Worm (Caenorhabditis elegans) whole organism, L2 larva: ENCODE data around the gene hrpf-2.

Experiments used
- aly-2 ChIP-seq: fragments of 150-350 bp; optimal IDR thresholded peaks from 2 replicates; lab custom pipeline; 2014; ENCODE audit warnings: missing biosample characterization, missing genetic modification characterization
- ama-1 ChIP-seq: fragments of 150-350 bp; optimal IDR thresholded peaks from 2 replicates; lab custom pipeline; 2018; ENCODE audit warnings: inconsistent platforms
- egl-27 ChIP-seq: sonication (generic microtip); optimal IDR thresholded peaks from 3 replicates; lab custom pipeline; 2017; ENCODE audit warnings: missing biosample characterization, missing genetic modification reagents, missing genetic modification characterization
- gmeb-1 ChIP-seq: fragments of 150-350 bp; optimal IDR thresholded peaks from 2 replicates; lab custom pipeline; 2014; ENCODE audit warnings: missing biosample characterization, missing genetic modification characterization
- snpc-4 ChIP-seq: fragments of 150-350 bp; optimal IDR thresholded peaks from 2 replicates; lab custom pipeline; 2014; ENCODE audit warnings: missing biosample characterization, missing genetic modification characterization
- unc-62 ChIP-seq: fragments of 150-350 bp; optimal IDR thresholded peaks from 2 replicates; lab custom pipeline; 2014; ENCODE audit warnings: missing biosample characterization, missing genetic modification reagents, missing genetic modification characterization

DNA sequence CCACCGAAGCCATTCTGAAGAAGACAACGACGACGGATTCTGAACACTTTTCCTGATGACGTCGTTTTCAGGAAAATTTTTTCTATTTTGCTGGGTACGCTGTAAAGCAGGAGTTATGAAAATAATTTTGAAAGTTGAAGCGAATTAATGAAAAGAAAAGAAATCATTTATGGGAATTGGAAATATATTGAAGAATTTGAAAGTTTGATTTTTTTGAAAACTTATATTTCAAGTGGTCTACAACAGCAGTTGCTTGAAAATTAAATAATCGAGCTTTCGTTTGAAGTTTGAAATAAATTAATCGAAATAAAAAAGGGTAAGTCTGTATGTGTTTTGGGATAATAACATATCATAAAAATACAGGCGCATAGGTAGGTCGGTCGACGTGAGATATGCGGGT lies 7.6 kb upstream of the hrpf-2 start, which contains the start of gene shl-1:
- TF ChIP-seq egl-27 (no peak), unc-62 (GFP tag; lab: Kevin White, UChicago) (no peak), aly-2 (tag; lab: Kevin White, UChicago) (no peak), ama-1 (lab: Kevin White, UChicago) (no peak), gmeb-1 (tag; lab: Kevin White, UChicago) (no peak), snpc-4 (tag; lab: Kevin White, UChicago) (no peak)
